Fruit fly (Drosophila melanogaster): ENCODE results near the gene CG33985.

Gene CG33985

dm6 chr3L:15535800-15536225, 9.2 kb upstream of the CG33985 start (continued):
- TF ChIP-seq CG3847 (GFP tag; IDR thresholded peaks at IDR 0.05), result no peak
- TF ChIP-seq CG11085 (GFP tag; IDR thresholded peaks at IDR 0.05), result no peak
- no peak for TF ChIP-seq dimm (GFP tag; IDR thresholded peaks at IDR 0.05)
- no peak for TF ChIP-seq CG30020 (tag; optimal IDR thresholded peaks at IDR 0.05)
- peak; percentile 75 for TF ChIP-seq CG3163 (GFP tag; optimal IDR thresholded peaks at IDR 0.05)
- no peak for TF ChIP-seq dati (GFP tag; IDR thresholded peaks at IDR 0.05)
- TF ChIP-seq CG6689 (GFP tag; IDR thresholded peaks at IDR 0.05), result no peak
- TF ChIP-seq Awh (GFP tag; IDR thresholded peaks at IDR 0.05), result no peak
- no peak for TF ChIP-seq sd (tag; optimal IDR thresholded peaks at IDR 0.05)
- TF ChIP-seq Mad (GFP tag; optimal IDR thresholded peaks at IDR 0.05), result no peak
- TF ChIP-seq CG13894 (tag; optimal IDR thresholded peaks at IDR 0.05), result peak; percentile 5
- no peak for TF ChIP-seq sr (GFP tag; IDR thresholded peaks at IDR 0.05)
- TF ChIP-seq CG4424 (GFP tag; optimal IDR thresholded peaks at IDR 0.05), result no peak
- no peak for TF ChIP-seq CG15269 (tag; optimal IDR thresholded peaks at IDR 0.05)
- TF ChIP-seq grn (GFP tag; optimal IDR thresholded peaks at IDR 0.05), result no peak
- TF ChIP-seq CG18599 (GFP tag; optimal IDR thresholded peaks at IDR 0.05), result no peak
- no peak for TF ChIP-seq gsb-n (tag; optimal IDR thresholded peaks at IDR 0.05)
- no peak for TF ChIP-seq CG10462 (GFP tag; optimal IDR thresholded peaks at IDR 0.05)
- no peak for TF ChIP-seq CG33213 (GFP tag; optimal IDR thresholded peaks at IDR 0.05)
- no peak for TF ChIP-seq salm (tag; optimal IDR thresholded peaks at IDR 0.05)
- TF ChIP-seq al (GFP tag; IDR thresholded peaks at IDR 0.05), result no peak
- TF ChIP-seq ci (GFP tag; IDR thresholded peaks at IDR 0.05), result no peak
- TF ChIP-seq CG2199 (GFP tag; IDR thresholded peaks at IDR 0.05), result no peak
- TF ChIP-seq CG34376 (GFP tag; optimal IDR thresholded peaks at IDR 0.05), result no peak
- no peak for TF ChIP-seq aop (GFP tag; IDR thresholded peaks at IDR 0.05)
- no peak for TF ChIP-seq CG6175 (GFP tag; IDR thresholded peaks at IDR 0.05)
- TF ChIP-seq Nf-YA (GFP tag; IDR thresholded peaks at IDR 0.05), result no peak
- no peak for TF ChIP-seq Ada2b (GFP tag; IDR thresholded peaks at IDR 0.05)
- no peak for TF ChIP-seq chm (GFP tag; IDR thresholded peaks at IDR 0.05)
- peak; percentile 95 for TF ChIP-seq scrt (GFP tag; optimal IDR thresholded peaks at IDR 0.05)
- no peak for TF ChIP-seq zen (tag; optimal IDR thresholded peaks at IDR 0.05)
- TF ChIP-seq HLH54F (GFP tag; optimal IDR thresholded peaks at IDR 0.05), result no peak
- no peak for TF ChIP-seq pnt (GFP tag; optimal IDR thresholded peaks at IDR 0.05)
- TF ChIP-seq CG4730 (GFP tag; IDR thresholded peaks at IDR 0.05), result no peak
- no peak for TF ChIP-seq CG4854 (GFP tag; optimal IDR thresholded peaks at IDR 0.05)
- TF ChIP-seq repo (GFP tag; optimal IDR thresholded peaks at IDR 0.05), result no peak
- no peak for TF ChIP-seq CG5245 (GFP tag; optimal IDR thresholded peaks at IDR 0.05)
- no peak for TF ChIP-seq br (optimal IDR thresholded peaks at IDR 0.05)
- TF ChIP-seq sob (GFP tag; IDR thresholded peaks at IDR 0.05), result no peak
- no peak for TF ChIP-seq ttk (GFP tag; IDR thresholded peaks at IDR 0.05)
- no peak for TF ChIP-seq sim (GFP tag; IDR thresholded peaks at IDR 0.05)
- no peak for TF ChIP-seq Med (GFP tag)
- no peak for TF ChIP-seq lab (GFP tag; optimal IDR thresholded peaks at IDR 0.05)
- no peak for TF ChIP-seq vfl (GFP tag; optimal IDR thresholded peaks at IDR 0.05)
- no peak for TF ChIP-seq Scr (GFP tag; IDR thresholded peaks at IDR 0.05; ENCODE audit: partially characterized antibody)
- no peak for TF ChIP-seq pzg (GFP tag; optimal IDR thresholded peaks at IDR 0.05)
- TF ChIP-seq Side (GFP tag; optimal IDR thresholded peaks at IDR 0.05), result no peak
- TF ChIP-seq org-1 (GFP tag; optimal IDR thresholded peaks at IDR 0.05), result no peak
- TF ChIP-seq HHEX (GFP tag; optimal IDR thresholded peaks at IDR 0.05), result no peak
- no peak for TF ChIP-seq CG6765 (GFP tag; optimal IDR thresholded peaks at IDR 0.05)
- TF ChIP-seq klu (GFP tag; IDR thresholded peaks at IDR 0.05), result no peak
- TF ChIP-seq CG7745 (tag; optimal IDR thresholded peaks at IDR 0.05), result no peak
- TF ChIP-seq az2 (GFP tag; optimal IDR thresholded peaks at IDR 0.05), result no peak
- TF ChIP-seq ftz-f1 (GFP tag; optimal IDR thresholded peaks at IDR 0.05), result no peak

All from whole organism, embryonic.